Fruit fly (Drosophila melanogaster) whole organism, embryonic: ENCODE results near the gene CG14232.

Experiments used
- Adf1 ChIP-seq: fragments of 200-800 bp; sonication (Bioruptor generic); IDR thresholded peaks from 2 replicates; pipeline ENCODE4 v1.3.6; 2022; ENCODE audit warnings: missing biosample characterization, missing genetic modification characterization
- BEAF-32 ChIP-seq: fragments of 200-800 bp; sonication (Bioruptor generic); optimal IDR thresholded peaks from 3 replicates; lab custom pipeline; 2017; ENCODE audit warnings: missing biosample characterization, missing genetic modification characterization, mild to moderate bottlenecking, moderate library complexity, missing genetic modification reagents
- CG10366 ChIP-seq: fragments of 200-800 bp; sonication (Bioruptor generic); IDR thresholded peaks from 2 replicates; pipeline ENCODE4 v1.3.6; 2022; ENCODE audit warnings: missing biosample characterization, missing genetic modification characterization
- CG11085 ChIP-seq: fragments of 200-800 bp; sonication (Bioruptor generic); IDR thresholded peaks from 2 replicates; pipeline ENCODE4 v1.3.6; 2022; ENCODE audit warnings: missing biosample characterization, missing genetic modification characterization
- CG11560 ChIP-seq: fragments of 200-800 bp; sonication (Bioruptor generic); IDR thresholded peaks from 3 replicates; pipeline ENCODE4 v1.3.6; 2022; ENCODE audit warnings: missing biosample characterization, missing genetic modification characterization
- CG12942 ChIP-seq: fragments of 200-800 bp; sonication (Bioruptor generic); optimal IDR thresholded peaks from 3 replicates; lab custom pipeline; 2016; ENCODE audit warnings: missing biosample characterization, missing genetic modification characterization
- CG13424 ChIP-seq: fragments of 200-800 bp; sonication (Bioruptor generic); optimal IDR thresholded peaks from 2 replicates; lab custom pipeline; 2019; ENCODE audit warnings: missing biosample characterization, mild to moderate bottlenecking, missing genetic modification characterization, moderate library complexity
- CG14965 ChIP-seq: fragments of 200-800 bp; sonication (Bioruptor generic); optimal IDR thresholded peaks from 2 replicates; lab custom pipeline; 2016; ENCODE audit warnings: missing biosample characterization, missing genetic modification characterization, borderline replicate concordance
- CG15073 ChIP-seq: fragments of 200-800 bp; sonication (Bioruptor generic); optimal IDR thresholded peaks from 2 replicates; lab custom pipeline; 2016; ENCODE audit warnings: missing biosample characterization, missing genetic modification characterization
- CG15269 ChIP-seq: fragments of 200-800 bp; sonication (Bioruptor generic); optimal IDR thresholded peaks from 2 replicates; lab custom pipeline; 2018; ENCODE audit warnings: missing biosample characterization, mild to moderate bottlenecking, missing genetic modification characterization, moderate library complexity
- CG16863 ChIP-seq: fragments of 200-800 bp; sonication (Bioruptor generic); optimal IDR thresholded peaks from 3 replicates; lab custom pipeline; 2016; ENCODE audit warnings: missing biosample characterization, missing genetic modification characterization
- CG17912 ChIP-seq: fragments of 200-800 bp; sonication (Bioruptor generic); optimal IDR thresholded peaks from 2 replicates; lab custom pipeline; 2018; ENCODE audit warnings: missing biosample characterization, mild to moderate bottlenecking, missing genetic modification characterization
- CG1792 ChIP-seq: fragments of 200-800 bp; sonication (Bioruptor generic); optimal IDR thresholded peaks from 2 replicates; lab custom pipeline; 2016; ENCODE audit warnings: missing biosample characterization, missing genetic modification characterization
- CG18262 ChIP-seq: fragments of 200-800 bp; optimal IDR thresholded peaks from 3 replicates; lab custom pipeline; 2019; ENCODE audit warnings: missing biosample characterization, mild to moderate bottlenecking, missing genetic modification characterization, moderate library complexity
- CG3407 ChIP-seq: fragments of 200-800 bp; sonication (Bioruptor generic); optimal IDR thresholded peaks from 2 replicates; lab custom pipeline; 2018; ENCODE audit warnings: missing biosample characterization, mild to moderate bottlenecking, missing genetic modification characterization
- CG4617 ChIP-seq: fragments of 200-800 bp; sonication (Bioruptor generic); optimal IDR thresholded peaks from 3 replicates; lab custom pipeline; 2016; ENCODE audit warnings: missing biosample characterization, missing genetic modification characterization, borderline replicate concordance
- CG5245 ChIP-seq: fragments of 200-800 bp; sonication (Bioruptor generic); optimal IDR thresholded peaks from 3 replicates; lab custom pipeline; 2016; ENCODE audit warnings: missing biosample characterization, missing genetic modification characterization
- CG6175 ChIP-seq: fragments of 200-800 bp; sonication (Bioruptor generic); IDR thresholded peaks from 3 replicates; pipeline ENCODE4 v1.3.6; 2022; ENCODE audit warnings: missing biosample characterization, missing genetic modification characterization
- CG6854 ChIP-seq: fragments of 200-800 bp; sonication (Bioruptor generic); optimal IDR thresholded peaks from 3 replicates; lab custom pipeline; 2017; ENCODE audit warnings: missing biosample characterization, mild to moderate bottlenecking, missing genetic modification characterization
- CG7357 ChIP-seq: fragments of 200-800 bp; sonication (Bioruptor generic); IDR thresholded peaks from 3 replicates; pipeline ENCODE4 v1.3.6; 2022; ENCODE audit warnings: missing biosample characterization, missing genetic modification characterization
- CkIIα-i1 ChIP-seq: fragments of 200-800 bp; sonication (Bioruptor generic); IDR thresholded peaks from 2 replicates; pipeline ENCODE4 v1.3.6; 2022; ENCODE audit warnings: missing biosample characterization, missing genetic modification characterization
- ERR ChIP-seq: fragments of 200-800 bp; sonication (Bioruptor generic); optimal IDR thresholded peaks from 2 replicates; lab custom pipeline; 2016; ENCODE audit warnings: missing biosample characterization, missing genetic modification characterization
- HmgZ ChIP-seq: fragments of 200-800 bp; sonication (Bioruptor generic); optimal IDR thresholded peaks from 2 replicates; lab custom pipeline; 2018; ENCODE audit warnings: missing biosample characterization, mild to moderate bottlenecking, missing genetic modification characterization
- Mrtf ChIP-seq: fragments of 200-800 bp; sonication (Bioruptor generic); IDR thresholded peaks from 3 replicates; pipeline ENCODE4 v1.3.6; 2022; ENCODE audit warnings: missing biosample characterization, missing genetic modification characterization
- NC2α ChIP-seq: fragments of 200-800 bp; sonication (Bioruptor generic); optimal IDR thresholded peaks from 2 replicates; lab custom pipeline; 2016; ENCODE audit warnings: missing biosample characterization, missing genetic modification characterization
- NfI ChIP-seq: fragments of 200-800 bp; sonication (Bioruptor generic); optimal IDR thresholded peaks from 3 replicates; lab custom pipeline; 2018; ENCODE audit warnings: missing biosample characterization, mild to moderate bottlenecking, missing genetic modification characterization, moderate library complexity
- Optix ChIP-seq: fragments of 200-800 bp; sonication (Bioruptor generic); IDR thresholded peaks from 3 replicates; pipeline ENCODE4 v1.3.6; 2022; ENCODE audit warnings: missing biosample characterization, missing genetic modification characterization
- Rx ChIP-seq: fragments of 200-800 bp; sonication (Bioruptor generic); IDR thresholded peaks from 2 replicates; pipeline ENCODE4 v1.3.6; 2022; ENCODE audit warnings: missing biosample characterization, missing genetic modification characterization
- Ssrp ChIP-seq: fragments of 200-800 bp; sonication (Bioruptor generic); optimal IDR thresholded peaks from 2 replicates; lab custom pipeline; 2018; ENCODE audit warnings: missing biosample characterization, mild to moderate bottlenecking, missing genetic modification characterization, moderate library complexity
- TFAM ChIP-seq: fragments of 200-800 bp; sonication (Bioruptor generic); optimal IDR thresholded peaks from 2 replicates; lab custom pipeline; 2017; ENCODE audit warnings: missing biosample characterization, missing genetic modification characterization, inconsistent platforms
- bcd ChIP-seq: fragments of 200-800 bp; sonication (Bioruptor generic); optimal IDR thresholded peaks from 2 replicates; lab custom pipeline; 2017; ENCODE audit warnings: missing biosample characterization, mild to moderate bottlenecking, missing genetic modification characterization
- ci ChIP-seq: fragments of 200-800 bp; sonication (Bioruptor generic); IDR thresholded peaks from 3 replicates; pipeline ENCODE4 v1.3.6; 2022; ENCODE audit warnings: missing biosample characterization, missing genetic modification characterization
- crc ChIP-seq: fragments of 200-800 bp; sonication (Bioruptor generic); optimal IDR thresholded peaks from 2 replicates; lab custom pipeline; 2016; ENCODE audit warnings: missing biosample characterization, missing genetic modification characterization
- danr ChIP-seq: fragments of 200-800 bp; sonication (Bioruptor generic); IDR thresholded peaks from 2 replicates; pipeline ENCODE4 v1.3.6; 2022; ENCODE audit warnings: missing biosample characterization, missing genetic modification characterization
- dmrt99B ChIP-seq: fragments of 200-800 bp; sonication (Bioruptor generic); optimal IDR thresholded peaks from 2 replicates; lab custom pipeline; 2018; ENCODE audit warnings: missing biosample characterization, mild to moderate bottlenecking, missing genetic modification characterization, moderate library complexity
- ftz-f1 ChIP-seq: fragments of 200-800 bp; sonication (Bioruptor generic); optimal IDR thresholded peaks from 2 replicates; lab custom pipeline; 2016; ENCODE audit warnings: missing biosample characterization, missing genetic modification characterization
- ken ChIP-seq: fragments of 200-800 bp; sonication (Bioruptor generic); IDR thresholded peaks from 3 replicates; pipeline ENCODE4 v1.3.6; 2022; ENCODE audit warnings: missing biosample characterization, missing genetic modification characterization
- lilli ChIP-seq: fragments of 200-800 bp; sonication (Bioruptor generic); optimal IDR thresholded peaks from 3 replicates; lab custom pipeline; 2016; ENCODE audit warnings: missing biosample characterization, missing genetic modification characterization
- odd ChIP-seq: fragments of 200-800 bp; sonication (Bioruptor generic); optimal IDR thresholded peaks from 2 replicates; lab custom pipeline; 2017; ENCODE audit warnings: missing biosample characterization, mild to moderate bottlenecking, missing genetic modification characterization
- otp ChIP-seq: fragments of 200-800 bp; sonication (Bioruptor generic); IDR thresholded peaks from 3 replicates; pipeline ENCODE4, ENCODE4 v1.3.6; 2022; ENCODE audit warnings: missing biosample characterization, missing genetic modification characterization
- phol ChIP-seq: fragments of 200-800 bp; sonication (Bioruptor generic); optimal IDR thresholded peaks from 3 replicates; lab custom pipeline; 2018; ENCODE audit warnings: missing biosample characterization, mild to moderate bottlenecking, missing genetic modification characterization, moderate library complexity
- psq ChIP-seq: fragments of 200-800 bp; sonication (Bioruptor generic); optimal IDR thresholded peaks from 2 replicates; lab custom pipeline; 2017; ENCODE audit warnings: missing biosample characterization, missing genetic modification characterization
- pum ChIP-seq: fragments of 200-800 bp; sonication (Bioruptor generic); optimal IDR thresholded peaks from 2 replicates; lab custom pipeline; 2016; ENCODE audit warnings: missing biosample characterization, missing genetic modification characterization
- rib ChIP-seq: fragments of 200-800 bp; sonication (Bioruptor generic); IDR thresholded peaks from 2 replicates; pipeline ENCODE4 v1.3.6; 2022; ENCODE audit warnings: missing biosample characterization, missing genetic modification characterization
- row ChIP-seq: fragments of 200-800 bp; sonication (Bioruptor generic); IDR thresholded peaks from 3 replicates; pipeline ENCODE4 v1.3.6; 2022; ENCODE audit warnings: missing biosample characterization, missing genetic modification characterization
- slbo ChIP-seq: fragments of 200-800 bp; sonication (Bioruptor generic); IDR thresholded peaks from 2 replicates; pipeline ENCODE4 v1.3.6; 2022; ENCODE audit warnings: missing biosample characterization, missing genetic modification characterization
- stc ChIP-seq: fragments of 200-800 bp; sonication (Bioruptor generic); IDR thresholded peaks from 2 replicates; pipeline ENCODE4 v1.3.6; 2022; ENCODE audit warnings: missing biosample characterization, missing genetic modification characterization
- tin ChIP-seq: fragments of 200-800 bp; sonication (Bioruptor generic); optimal IDR thresholded peaks from 3 replicates; lab custom pipeline; 2016; ENCODE audit warnings: missing biosample characterization, missing genetic modification characterization
- vvl ChIP-seq: fragments of 200-800 bp; sonication (Bioruptor generic); IDR thresholded peaks from 2 replicates; pipeline ENCODE4 v1.3.6; 2022; ENCODE audit warnings: missing biosample characterization, missing genetic modification characterization
- zen ChIP-seq: fragments of 200-800 bp; sonication (Bioruptor generic); optimal IDR thresholded peaks from 3 replicates; lab custom pipeline; 2018; ENCODE audit warnings: missing biosample characterization, mild to moderate bottlenecking, missing genetic modification characterization, moderate library complexity
- zen2 ChIP-seq: fragments of 200-800 bp; sonication (Bioruptor generic); IDR thresholded peaks from 3 replicates; pipeline ENCODE4 v1.3.6; 2022; ENCODE audit warnings: missing biosample characterization, missing genetic modification characterization; ENCODE audit not compliant: partially characterized antibody

The CG14232 gene

DNA sequence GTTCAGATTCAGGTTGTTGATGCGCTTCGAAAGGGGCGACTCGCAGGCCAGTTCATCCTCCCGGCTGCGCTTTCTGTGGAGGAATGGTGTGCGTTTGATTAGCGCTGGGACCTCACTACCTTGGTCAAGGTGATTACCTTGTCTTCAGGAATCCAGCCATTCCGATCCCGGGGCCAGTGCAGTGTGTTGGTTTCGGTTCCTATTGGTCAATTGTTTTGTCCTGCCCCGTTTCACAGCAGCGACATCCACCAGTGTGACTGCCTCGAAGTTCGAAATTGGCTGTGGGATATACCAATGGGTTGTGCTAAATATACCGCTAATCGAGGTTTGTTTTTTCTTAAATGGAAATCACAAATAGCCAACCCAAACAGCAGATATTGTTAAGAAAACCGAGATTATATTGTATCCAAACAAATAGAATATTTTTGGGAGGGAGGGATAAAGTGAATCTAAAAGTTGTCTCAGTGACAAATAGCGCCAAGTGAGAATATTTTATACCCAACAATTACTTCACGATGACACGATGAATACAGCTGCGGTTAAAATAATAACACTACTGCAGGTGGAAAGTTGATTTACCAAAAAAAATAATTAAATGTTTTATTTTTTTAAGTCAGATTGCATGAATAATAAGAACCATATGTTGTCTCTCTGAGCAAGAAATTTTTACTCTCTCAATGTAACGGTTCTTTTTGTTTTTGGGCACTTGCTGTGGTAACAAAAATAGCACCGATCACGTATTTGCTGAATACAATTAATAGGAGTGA lies 9.1 kb downstream of the CG14232 start, which contains the start of gene CG14229 (continued):
- peak; percentile 23; the same call in 1 of the 2 replicates for TF ChIP-seq vvl
- no peak for TF ChIP-seq CG14965 (GFP tag; lab: Kevin White, UChicago)
- no peak for TF ChIP-seq ERR (GFP tag; lab: Kevin White, UChicago)
- TF ChIP-seq CG7357 (GFP tag; lab: Robert Waterston, UW), result no peak
- TF ChIP-seq CG15269 (tag; lab: Kevin White, UChicago), result peak; percentile 2
- no peak for TF ChIP-seq pum (GFP tag; lab: Kevin White, UChicago)
- TF ChIP-seq crc (GFP tag; lab: Kevin White, UChicago), result no peak
- peak; percentile 7 for TF ChIP-seq dmrt99B (tag; lab: Kevin White, UChicago)
- no peak for TF ChIP-seq danr (GFP tag; lab: Robert Waterston, UW)
- TF ChIP-seq CG3407 (GFP tag; lab: Kevin White, UChicago), result no peak
- no peak for TF ChIP-seq NC2α
- TF ChIP-seq Adf1 (GFP tag; lab: Robert Waterston, UW), result no peak
- TF ChIP-seq Mrtf (GFP tag; lab: Robert Waterston, UW), result no peak
- no peak for TF ChIP-seq Ssrp
- TF ChIP-seq ken (GFP tag; lab: Robert Waterston, UW), result no peak
- TF ChIP-seq rib, result no peak
- peak; percentile 57 for TF ChIP-seq row
- no peak for TF ChIP-seq ci
- no peak for TF ChIP-seq TFAM (GFP tag; lab: Kevin White, UChicago)
- no peak for TF ChIP-seq CG13424 (tag; lab: Kevin White, UChicago)
- TF ChIP-seq BEAF-32 (GFP tag; lab: Kevin White, UChicago), result peak; percentile 54
- TF ChIP-seq Optix (GFP tag; lab: Robert Waterston, UW), result no peak
- TF ChIP-seq CG12942 (GFP tag; lab: Kevin White, UChicago), result no peak
- no peak for TF ChIP-seq CG6854
- no peak for TF ChIP-seq CG16863
- peak; percentile 42 for TF ChIP-seq CG10366
- peak; percentile 38 for TF ChIP-seq slbo (GFP tag; lab: Robert Waterston, UW)
- TF ChIP-seq NfI, result no peak
- TF ChIP-seq CG4617, result no peak
- TF ChIP-seq CG18262 (tag; lab: Kevin White, UChicago), result peak; percentile 8
- no peak for TF ChIP-seq CG1792 (GFP tag; lab: Kevin White, UChicago)
- no peak for TF ChIP-seq CG11085 (GFP tag; lab: Robert Waterston, UW)
- no peak for TF ChIP-seq ftz-f1 (GFP tag; lab: Kevin White, UChicago)
- no peak for TF ChIP-seq CG17912 (GFP tag; lab: Kevin White, UChicago)
- no peak for TF ChIP-seq HmgZ
- TF ChIP-seq bcd (GFP tag; lab: Kevin White, UChicago), result no peak
- TF ChIP-seq CkIIα-i1 (GFP tag; lab: Robert Waterston, UW), result no peak
- TF ChIP-seq CG15073 (GFP tag; lab: Kevin White, UChicago), result no peak
- TF ChIP-seq lilli (GFP tag; lab: Kevin White, UChicago), result peak; percentile 26
- peak; percentile 3 for TF ChIP-seq phol (tag; lab: Kevin White, UChicago)
- TF ChIP-seq otp (GFP tag; lab: Robert Waterston, UW), result 0 out of 3 replicates have a peak, but pooled peaks have one; percentile 21
- no peak for TF ChIP-seq tin (GFP tag; lab: Kevin White, UChicago)
- TF ChIP-seq stc (GFP tag; lab: Robert Waterston, UW), result 0 out of 2 replicates have a peak, but pooled peaks have one; percentile 40
- TF ChIP-seq zen (tag; lab: Kevin White, UChicago), result no peak
- no peak for TF ChIP-seq CG6175 (GFP tag; lab: Robert Waterston, UW)
- TF ChIP-seq CG5245, result no peak
- TF ChIP-seq zen2 (GFP tag; lab: Robert Waterston, UW), result no peak
- TF ChIP-seq Rx (GFP tag; lab: Robert Waterston, UW), result no peak
- no peak for TF ChIP-seq odd
- no peak for TF ChIP-seq CG11560 (tag; lab: Robert Waterston, UW)
- no peak for TF ChIP-seq psq (GFP tag; lab: Kevin White, UChicago)
